Fruit fly (Drosophila melanogaster) whole organism, prepupa: ENCODE data around the gene CCKLR-17D3.

Experiments used
- Blimp-1 ChIP-seq: fragments of 200-800 bp; sonication (Bioruptor generic); optimal IDR thresholded peaks from 3 replicates; lab custom pipeline; 2017; ENCODE audit warnings: missing biosample characterization, missing genetic modification characterization, mild to moderate bottlenecking, moderate library complexity, missing genetic modification reagents
- CG10631 ChIP-seq: fragments of 200-800 bp; sonication (Bioruptor generic); optimal IDR thresholded peaks from 2 replicates; lab custom pipeline; 2016; ENCODE audit warnings: missing biosample characterization, missing genetic modification characterization
- CG10669 ChIP-seq: fragments of 200-800 bp; sonication (Bioruptor generic); optimal IDR thresholded peaks from 3 replicates; lab custom pipeline; 2018; ENCODE audit warnings: missing biosample characterization, mild to moderate bottlenecking, missing genetic modification characterization, moderate library complexity
- CG11294 ChIP-seq: fragments of 200-800 bp; sonication (Bioruptor generic); IDR thresholded peaks from 2 replicates; pipeline ENCODE4 v1.3.6; 2022; ENCODE audit warnings: missing biosample characterization, missing genetic modification characterization
- CG11902 ChIP-seq: fragments of 200-800 bp; sonication (Bioruptor generic); optimal IDR thresholded peaks from 3 replicates; lab custom pipeline; 2016; ENCODE audit warnings: missing biosample characterization, missing genetic modification characterization
- CG15336 ChIP-seq: fragments of 200-800 bp; sonication (Bioruptor generic); IDR thresholded peaks from 2 replicates; pipeline ENCODE4 v1.3.6; 2022; ENCODE audit warnings: missing biosample characterization, missing genetic modification characterization
- CG16779 ChIP-seq: fragments of 200-800 bp; sonication (Bioruptor generic); optimal IDR thresholded peaks from 3 replicates; lab custom pipeline; 2017; ENCODE audit warnings: missing biosample characterization, mild to moderate bottlenecking, missing genetic modification characterization
- CG3032 ChIP-seq: fragments of 200-800 bp; optimal IDR thresholded peaks from 2 replicates; lab custom pipeline; 2019; ENCODE audit warnings: missing biosample characterization, mild to moderate bottlenecking, missing genetic modification characterization, moderate library complexity
- CG31627 ChIP-seq: fragments of 200-800 bp; sonication (Bioruptor generic); optimal IDR thresholded peaks from 3 replicates; lab custom pipeline; 2016; ENCODE audit warnings: missing biosample characterization, missing genetic modification characterization
- CG3919 ChIP-seq: fragments of 200-800 bp; sonication (Bioruptor generic); optimal IDR thresholded peaks from 3 replicates; lab custom pipeline; 2016; ENCODE audit warnings: missing biosample characterization, missing genetic modification characterization
- CG4318 ChIP-seq: fragments of 200-800 bp; sonication (Bioruptor generic); optimal IDR thresholded peaks from 3 replicates; lab custom pipeline; 2017; ENCODE audit warnings: missing biosample characterization, mild to moderate bottlenecking, missing genetic modification characterization
- CG6163 ChIP-seq: fragments of 200-800 bp; sonication (Bioruptor generic); IDR thresholded peaks from 3 replicates; pipeline ENCODE4 v1.3.6; 2022; ENCODE audit warnings: missing biosample characterization, missing genetic modification characterization
- CG6792 ChIP-seq: fragments of 200-800 bp; sonication (Bioruptor generic); optimal IDR thresholded peaks from 3 replicates; lab custom pipeline; 2016; ENCODE audit warnings: missing biosample characterization, missing genetic modification characterization
- CG6808 ChIP-seq: fragments of 200-800 bp; sonication (Bioruptor generic); optimal IDR thresholded peaks from 3 replicates; lab custom pipeline; 2017; ENCODE audit warnings: missing biosample characterization, missing genetic modification characterization, mild to moderate bottlenecking, moderate library complexity, missing genetic modification reagents
- CG6854 ChIP-seq: fragments of 200-800 bp; sonication (Bioruptor generic); optimal IDR thresholded peaks from 2 replicates; lab custom pipeline; 2017; ENCODE audit warnings: missing biosample characterization, mild to moderate bottlenecking, missing genetic modification characterization
- CG8119 ChIP-seq: fragments of 200-800 bp; sonication (Bioruptor generic); IDR thresholded peaks from 3 replicates; pipeline ENCODE4 v1.3.6; 2022; ENCODE audit warnings: missing biosample characterization, missing genetic modification characterization
- CG8319 ChIP-seq: fragments of 200-800 bp; sonication (Bioruptor generic); optimal IDR thresholded peaks from 3 replicates; lab custom pipeline; 2016; ENCODE audit warnings: missing biosample characterization, missing genetic modification characterization
- CG8632 ChIP-seq: fragments of 200-800 bp; sonication (Bioruptor generic); optimal IDR thresholded peaks from 3 replicates; lab custom pipeline; 2016; ENCODE audit warnings: missing biosample characterization, missing genetic modification characterization
- CG9139 ChIP-seq: fragments of 200-800 bp; sonication (Bioruptor generic); optimal IDR thresholded peaks from 3 replicates; lab custom pipeline; 2017; ENCODE audit warnings: missing biosample characterization, mild to moderate bottlenecking, missing genetic modification characterization
- Eip75B ChIP-seq: fragments of 200-800 bp; sonication (Bioruptor generic); optimal IDR thresholded peaks from 3 replicates; lab custom pipeline; 2016; ENCODE audit warnings: missing biosample characterization, missing genetic modification characterization
- Eip78C ChIP-seq: fragments of 200-800 bp; sonication (Bioruptor generic); peaks from one replicate; lab custom pipeline; 2016; ENCODE audit warnings: missing biosample characterization, missing genetic modification characterization
- Eip93F ChIP-seq: fragments of 200-800 bp; sonication (Bioruptor generic); optimal IDR thresholded peaks from 2 replicates; lab custom pipeline; 2016; ENCODE audit warnings: missing biosample characterization, mild to moderate bottlenecking, missing genetic modification characterization
- Ets21C ChIP-seq: fragments of 200-800 bp; sonication (Bioruptor generic); optimal IDR thresholded peaks from 3 replicates; lab custom pipeline; 2016; ENCODE audit warnings: missing biosample characterization, missing genetic modification characterization
- Ets96B ChIP-seq: fragments of 200-800 bp; optimal IDR thresholded peaks from 2 replicates; lab custom pipeline; 2019; ENCODE audit warnings: missing biosample characterization, mild to moderate bottlenecking, missing genetic modification characterization, moderate library complexity
- Hr38 ChIP-seq: sonication (Bioruptor generic); optimal IDR thresholded peaks from 2 replicates; lab custom pipeline; 2016; ENCODE audit warnings: missing biosample characterization, missing genetic modification characterization
- Lpt ChIP-seq: fragments of 200-800 bp; sonication (Bioruptor generic); optimal IDR thresholded peaks from 3 replicates; lab custom pipeline; 2016; ENCODE audit warnings: missing biosample characterization, missing genetic modification characterization
- Met ChIP-seq: fragments of 200-800 bp; sonication (Bioruptor generic); optimal IDR thresholded peaks from 3 replicates; lab custom pipeline; 2016; ENCODE audit warnings: missing biosample characterization, missing genetic modification characterization
- OdsH ChIP-seq: fragments of 200-800 bp; sonication (Bioruptor generic); optimal IDR thresholded peaks from 3 replicates; lab custom pipeline; 2016; ENCODE audit warnings: missing biosample characterization, missing genetic modification characterization
- Smox ChIP-seq: fragments of 200-800 bp; sonication (Bioruptor generic); optimal IDR thresholded peaks from 3 replicates; lab custom pipeline; 2016; ENCODE audit warnings: missing biosample characterization, missing genetic modification characterization
- Sox14 ChIP-seq: fragments of 200-800 bp; sonication (Bioruptor generic); optimal IDR thresholded peaks from 3 replicates; lab custom pipeline; 2016; ENCODE audit warnings: missing biosample characterization, missing genetic modification characterization
- Sox15 ChIP-seq: fragments of 200-800 bp; sonication (Bioruptor generic); optimal IDR thresholded peaks from 3 replicates; lab custom pipeline; 2016; ENCODE audit warnings: missing biosample characterization, missing genetic modification characterization
- acj6 ChIP-seq: fragments of 200-800 bp; sonication (Bioruptor generic); optimal IDR thresholded peaks from 3 replicates; lab custom pipeline; 2016; ENCODE audit warnings: missing biosample characterization, missing genetic modification characterization
- cyc ChIP-seq: fragments of 200-800 bp; sonication (Bioruptor generic); optimal IDR thresholded peaks from 3 replicates; lab custom pipeline; 2016; ENCODE audit warnings: missing biosample characterization, missing genetic modification characterization
- dsx ChIP-seq: fragments of 200-800 bp; optimal IDR thresholded peaks from 3 replicates; lab custom pipeline; 2019; ENCODE audit warnings: missing biosample characterization, mild to moderate bottlenecking, missing genetic modification characterization, moderate library complexity; ENCODE audit not compliant: poor library complexity, severe bottlenecking
- eg ChIP-seq: fragments of 200-800 bp; sonication (Bioruptor generic); IDR thresholded peaks from 3 replicates; pipeline ENCODE4 v1.3.6; 2022; ENCODE audit warnings: missing biosample characterization, missing genetic modification characterization
- esn ChIP-seq: fragments of 200-800 bp; sonication (Bioruptor generic); optimal IDR thresholded peaks from 2 replicates; lab custom pipeline; 2016; ENCODE audit warnings: missing biosample characterization, mild to moderate bottlenecking, missing genetic modification characterization, moderate library complexity
- fd59A ChIP-seq: fragments of 200-800 bp; sonication (Bioruptor generic); optimal IDR thresholded peaks from 2 replicates; lab custom pipeline; 2017; ENCODE audit warnings: missing biosample characterization, mild to moderate bottlenecking, missing genetic modification characterization, missing genetic modification reagents
- fd85E ChIP-seq: fragments of 200-800 bp; sonication (Bioruptor generic); optimal IDR thresholded peaks from 3 replicates; lab custom pipeline; 2016; ENCODE audit warnings: missing biosample characterization, missing genetic modification characterization
- fkh ChIP-seq: fragments of 200-800 bp; sonication (Bioruptor generic); optimal IDR thresholded peaks from 3 replicates; lab custom pipeline; 2017; ENCODE audit warnings: missing biosample characterization, mild to moderate bottlenecking, missing genetic modification characterization, moderate library complexity
- pdm3 ChIP-seq: fragments of 200-800 bp; sonication (Bioruptor generic); optimal IDR thresholded peaks from 3 replicates; lab custom pipeline; 2016; ENCODE audit warnings: missing biosample characterization, missing genetic modification characterization
- salr ChIP-seq, 2 experiments: fragments of 200-800 bp; sonication (Bioruptor generic); optimal IDR thresholded peaks; 3 replicates each; lab custom pipeline; 2016 to 2018; ENCODE audit warnings: missing biosample characterization in 2 of 2, missing genetic modification characterization in 2 of 2, mild to moderate bottlenecking in 1 of 2
- spab ChIP-seq: fragments of 200-800 bp; sonication (Bioruptor generic); optimal IDR thresholded peaks from 2 replicates; lab custom pipeline; 2017; ENCODE audit warnings: missing biosample characterization, mild to moderate bottlenecking, missing genetic modification characterization, missing genetic modification reagents
- ss ChIP-seq, 2 experiments: fragments of 200-800 bp; sonication (Bioruptor generic); optimal IDR thresholded peaks; 2 replicates in 1 of 2; 3 replicates in 1 of 2; lab custom pipeline; 2017 to 2018; ENCODE audit warnings: mild to moderate bottlenecking in 2 of 2, missing biosample characterization in 2 of 2, missing genetic modification characterization in 2 of 2, moderate library complexity in 1 of 2
- svp ChIP-seq: fragments of 200-800 bp; sonication (Bioruptor generic); peaks from one replicate; lab custom pipeline; 2016; ENCODE audit warnings: missing biosample characterization, missing genetic modification characterization
- topi ChIP-seq: fragments of 200-800 bp; sonication (Bioruptor generic); optimal IDR thresholded peaks from 3 replicates; lab custom pipeline; 2016; ENCODE audit warnings: missing biosample characterization, missing genetic modification characterization
- vri ChIP-seq: fragments of 200-800 bp; sonication (Bioruptor generic); optimal IDR thresholded peaks from 3 replicates; lab custom pipeline; 2016; ENCODE audit warnings: missing biosample characterization, mild to moderate bottlenecking, missing genetic modification characterization

The CCKLR-17D3 gene

dm6 chrX:18776976-18777925 lies 3.4 kb upstream of the CCKLR-17D3 start (continued):
- TF ChIP-seq eg (GFP tag; lab: Robert Waterston, UW) (peak; percentile 48; the same call in 2 of the 3 replicates), CG9139 (no peak)

DNA sequence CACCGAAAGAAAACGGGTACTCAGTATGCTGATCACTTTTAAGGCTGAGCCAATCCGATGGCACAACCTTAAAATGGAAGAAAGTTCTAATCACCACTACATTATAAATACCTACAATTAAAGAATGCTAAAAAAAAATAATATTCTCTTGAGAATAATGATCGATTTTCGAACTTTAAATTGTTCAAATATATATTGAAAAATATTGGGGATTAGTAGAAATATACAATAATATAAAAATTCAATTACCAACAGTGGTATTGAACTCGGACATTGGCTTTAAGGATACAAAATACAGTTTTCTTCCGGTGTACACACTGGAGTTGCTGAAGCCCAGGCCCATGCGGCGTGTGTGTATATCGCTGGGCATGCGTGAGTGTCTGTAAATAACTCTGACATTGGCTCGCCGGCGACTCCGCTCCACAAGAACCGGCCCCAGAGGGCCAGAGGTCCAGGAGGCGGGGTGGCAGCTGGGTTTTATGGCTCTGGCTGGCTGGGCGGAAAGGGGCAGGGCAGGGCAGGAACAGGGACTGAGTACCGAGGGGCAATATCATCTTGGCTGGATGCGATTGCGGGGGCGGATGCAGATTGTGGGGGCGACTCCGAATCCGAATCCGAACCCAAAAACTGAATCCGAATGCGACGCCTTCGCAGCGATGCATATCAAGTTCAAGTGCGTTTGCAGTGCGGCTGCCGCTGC lies 2.2 kb upstream of the CCKLR-17D3 start:
- TF ChIP-seq CG11294 (GFP tag; lab: Robert Waterston, UW) = peak; percentile 33; the same call in 1 of the 2 replicates
- TF ChIP-seq pdm3 (GFP tag; lab: Kevin White, UChicago) = peak; percentile 85
- peak; percentile 71 for TF ChIP-seq Lpt (GFP tag; lab: Kevin White, UChicago)
- peak; percentile 90 for TF ChIP-seq fd59A (GFP tag; lab: Kevin White, UChicago)
- peak; percentile 51 to 90 for TF ChIP-seq salr (GFP tag; optimal IDR thresholded peaks at IDR 0.05; lab: Kevin White, UChicago)
- peak; percentile 88 for TF ChIP-seq spab (GFP tag; lab: Kevin White, UChicago)
- peak; percentile 89 for TF ChIP-seq OdsH (GFP tag; lab: Kevin White, UChicago)
- peak; percentile 72 for TF ChIP-seq CG15336 (GFP tag; lab: Robert Waterston, UW)
- TF ChIP-seq Blimp-1 (GFP tag; lab: Kevin White, UChicago) = peak; percentile 74
- peak; percentile 79 for TF ChIP-seq CG4318 (GFP tag; lab: Kevin White, UChicago)
- TF ChIP-seq CG3919 (GFP tag; lab: Kevin White, UChicago) = peak; percentile 84
- peak; percentile 93 for TF ChIP-seq CG6808
- TF ChIP-seq Eip78C (GFP tag; lab: Kevin White, UChicago) = peak; percentile 97
- TF ChIP-seq esn (GFP tag; lab: Kevin White, UChicago) = peak; percentile 87
- TF ChIP-seq CG10669 (GFP tag; lab: Kevin White, UChicago) = peak; percentile 85
- peak; percentile 89 for TF ChIP-seq Met
- TF ChIP-seq fkh = no peak
- peak; percentile 91 for TF ChIP-seq CG3032 (tag; lab: Kevin White, UChicago)
- TF ChIP-seq CG11902 = peak; percentile 67
- peak; percentile 92 for TF ChIP-seq ss (GFP tag; optimal IDR thresholded peaks at IDR 0.05; lab: Kevin White, UChicago)
- peak; percentile 90 for TF ChIP-seq acj6
- TF ChIP-seq cyc (GFP tag; lab: Kevin White, UChicago) = peak; percentile 74
- peak; percentile 87 for TF ChIP-seq CG8119
- TF ChIP-seq Smox (GFP tag; lab: Kevin White, UChicago) = peak; percentile 86
- peak; percentile 29 for TF ChIP-seq fd85E (GFP tag; lab: Kevin White, UChicago)
- TF ChIP-seq Eip75B = peak; percentile 82
- TF ChIP-seq Eip93F = peak; percentile 87
- peak; percentile 87 for TF ChIP-seq topi
- no peak for TF ChIP-seq Hr38 (GFP tag; lab: Kevin White, UChicago)
- peak; percentile 54 for TF ChIP-seq vri
- TF ChIP-seq CG16779 (tag; lab: Kevin White, UChicago) = peak; percentile 79
- peak; percentile 70 for TF ChIP-seq CG8319 (GFP tag; lab: Kevin White, UChicago)
- peak; percentile 92 for TF ChIP-seq CG10631 (GFP tag; lab: Kevin White, UChicago)
- peak; percentile 87 for TF ChIP-seq CG6792 (GFP tag; lab: Kevin White, UChicago)
- peak; percentile 59 for TF ChIP-seq CG6854
- TF ChIP-seq Sox15 (GFP tag; lab: Kevin White, UChicago) = peak; percentile 80
- TF ChIP-seq CG8632 = peak; percentile 88
- TF ChIP-seq Ets96B = peak; percentile 90
- peak; percentile 88 for TF ChIP-seq svp (GFP tag; lab: Kevin White, UChicago)
- TF ChIP-seq dsx (GFP tag; lab: Kevin White, UChicago) = peak; percentile 86
- TF ChIP-seq CG31627 (GFP tag; lab: Kevin White, UChicago) = peak; percentile 68
- peak; percentile 84 for TF ChIP-seq CG9139
- peak; percentile 59 for TF ChIP-seq Ets21C (GFP tag; lab: Kevin White, UChicago)
- peak; percentile 73 for TF ChIP-seq Sox14
- TF ChIP-seq CG6163 (GFP tag; lab: Robert Waterston, UW) = peak; percentile 74
